Worm (Caenorhabditis elegans) whole organism, L4/young adult: ENCODE data around the gene Y22D7AR.3.

Experiments used
- W03F9.2 ChIP-seq: fragments of 150-350 bp; optimal IDR thresholded peaks from 2 replicates; lab custom pipeline; 2014; ENCODE audit warnings: missing biosample characterization, missing genetic modification characterization
- dao-5 ChIP-seq: sonication (generic microtip); optimal IDR thresholded peaks from 2 replicates; lab custom pipeline; 2016; ENCODE audit warnings: missing genotype, missing genetic modification characterization, moderate library complexity, missing compliant biosample characterization
- him-1 ChIP-seq: sonication (generic microtip); optimal IDR thresholded peaks from 2 replicates; lab custom pipeline; 2016; ENCODE audit warnings: missing genotype, missing genetic modification reagents, missing genetic modification characterization, missing compliant biosample characterization

- TF ChIP-seq W03F9.2 (tag; lab: Kevin White, UChicago) = peak; percentile 93
- TF ChIP-seq him-1 (tag; lab: Kevin White, UChicago) = peak; percentile 94
- TF ChIP-seq dao-5 (tag; lab: Kevin White, UChicago) = peak; percentile 67
Observed at ce11 chrIII:1618915-1619314, 46.7 kb downstream of the Y22D7AR.3 start, which contains the start of gene Y22D7AL.10.
